Fruit fly (Drosophila melanogaster) whole organism, prepupa: ENCODE results near the gene CG43658.

Experiments used
- CG8119 ChIP-seq: fragments of 200-800 bp; sonication (Bioruptor generic); IDR thresholded peaks from 3 replicates; pipeline ENCODE4 v1.3.6; 2022; ENCODE audit warnings: missing biosample characterization, missing genetic modification characterization
- Eip78C ChIP-seq: fragments of 200-800 bp; sonication (Bioruptor generic); peaks from one replicate; lab custom pipeline; 2016; ENCODE audit warnings: missing biosample characterization, missing genetic modification characterization
- Ets96B ChIP-seq: fragments of 200-800 bp; optimal IDR thresholded peaks from 2 replicates; lab custom pipeline; 2019; ENCODE audit warnings: missing biosample characterization, mild to moderate bottlenecking, missing genetic modification characterization, moderate library complexity
- Lpt ChIP-seq: fragments of 200-800 bp; sonication (Bioruptor generic); optimal IDR thresholded peaks from 3 replicates; lab custom pipeline; 2016; ENCODE audit warnings: missing biosample characterization, missing genetic modification characterization
- OdsH ChIP-seq: fragments of 200-800 bp; sonication (Bioruptor generic); optimal IDR thresholded peaks from 3 replicates; lab custom pipeline; 2016; ENCODE audit warnings: missing biosample characterization, missing genetic modification characterization
- Sox102F ChIP-seq: fragments of 200-800 bp; sonication (Bioruptor generic); optimal IDR thresholded peaks from 2 replicates; lab custom pipeline; 2016; ENCODE audit warnings: missing biosample characterization, mild to moderate bottlenecking, missing genetic modification characterization
- cyc ChIP-seq: fragments of 200-800 bp; sonication (Bioruptor generic); optimal IDR thresholded peaks from 3 replicates; lab custom pipeline; 2016; ENCODE audit warnings: missing biosample characterization, missing genetic modification characterization
- fd59A ChIP-seq: fragments of 200-800 bp; sonication (Bioruptor generic); optimal IDR thresholded peaks from 2 replicates; lab custom pipeline; 2017; ENCODE audit warnings: missing biosample characterization, mild to moderate bottlenecking, missing genetic modification characterization, missing genetic modification reagents
- fd85E ChIP-seq: fragments of 200-800 bp; sonication (Bioruptor generic); optimal IDR thresholded peaks from 3 replicates; lab custom pipeline; 2016; ENCODE audit warnings: missing biosample characterization, missing genetic modification characterization

- TF ChIP-seq Sox102F (GFP tag; lab: Kevin White, UChicago) (no peak), Ets96B (tag; lab: Kevin White, UChicago) (no peak), Lpt (GFP tag; lab: Kevin White, UChicago) (no peak), Eip78C (GFP tag; lab: Kevin White, UChicago) (no peak), CG8119 (GFP tag; lab: Robert Waterston, UW) (no peak), OdsH (GFP tag; lab: Kevin White, UChicago) (no peak), cyc (GFP tag; lab: Kevin White, UChicago) (no peak), fd59A (GFP tag; lab: Kevin White, UChicago) (no peak), fd85E (GFP tag; lab: Kevin White, UChicago) (no peak)
Observed at dm6 chrX:17580954-17581353, 20.0 kb upstream of the CG43658 start.
